Worm (Caenorhabditis elegans) whole organism, L1 larva: ENCODE results near the gene unk-1.

ENCODE experiments used
- blmp-1 ChIP-seq: fragments of 150-350 bp; optimal IDR thresholded peaks from 2 replicates; lab custom pipeline; 2014; ENCODE audit warnings: missing biosample characterization, missing genetic modification characterization
- ceh-8 ChIP-seq: fragments of 200-800 bp; sonication (Bioruptor generic); optimal IDR thresholded peaks from 2 replicates; lab custom pipeline; 2018; ENCODE audit warnings: mild to moderate bottlenecking, missing genetic modification characterization, moderate library complexity, missing compliant biosample characterization
- fkh-4 ChIP-seq: sonication (generic microtip); optimal IDR thresholded peaks from 2 replicates; lab custom pipeline; 2016; ENCODE audit warnings: missing compliant biosample characterization, missing genetic modification characterization, borderline replicate concordance
- fos-1 ChIP-seq: fragments of 150-350 bp; optimal IDR thresholded peaks from 2 replicates; lab custom pipeline; 2014; ENCODE audit warnings: missing biosample characterization, missing genetic modification characterization
- hlh-4 ChIP-seq: sonication (generic microtip); optimal IDR thresholded peaks from 2 replicates; lab custom pipeline; 2016; ENCODE audit warnings: mild to moderate bottlenecking, missing genetic modification characterization, missing compliant biosample characterization
- mef-2 ChIP-seq: fragments of 150-350 bp; optimal IDR thresholded peaks from 2 replicates; lab custom pipeline; 2014; ENCODE audit warnings: missing biosample characterization, missing genetic modification characterization
- nhr-77 ChIP-seq: fragments of 150-350 bp; optimal IDR thresholded peaks from 2 replicates; lab custom pipeline; 2014; ENCODE audit warnings: missing biosample characterization, missing genetic modification characterization
- pqm-1 ChIP-seq: sonication (generic microtip); optimal IDR thresholded peaks from 3 replicates; lab custom pipeline; 2017; ENCODE audit warnings: missing biosample characterization, missing genetic modification characterization
- zag-1 ChIP-seq: fragments of 150-350 bp; optimal IDR thresholded peaks from 2 replicates; lab custom pipeline; 2014; ENCODE audit warnings: missing biosample characterization, missing genetic modification characterization
- ztf-11 ChIP-seq, 2 experiments: sonication (generic microtip); optimal IDR thresholded peaks; 2 replicates each; lab custom pipeline; 2016 to 2017; ENCODE audit warnings: missing genetic modification characterization in 2 of 2, missing biosample characterization in 1 of 2, missing compliant biosample characterization in 1 of 2

ce11 chrX:8030032-8030431 is 15.2 kb downstream of the unk-1 start:
- TF ChIP-seq blmp-1 (tag; lab: Kevin White, UChicago) (no peak), ceh-8 (GFP tag; lab: Kevin White, UChicago) (no peak), mef-2 (tag; lab: Kevin White, UChicago) (no peak), pqm-1 (tag; lab: Kevin White, UChicago) (no peak), nhr-77 (tag; lab: Kevin White, UChicago) (no peak), hlh-4 (tag; lab: Kevin White, UChicago) (no peak), fkh-4 (tag; lab: Kevin White, UChicago) (no peak), ztf-11 (tag; optimal IDR thresholded peaks at IDR 0.05; lab: Kevin White, UChicago) (no peak), zag-1 (no peak), fos-1 (tag; lab: Kevin White, UChicago) (no peak)
